Worm (Caenorhabditis elegans) whole organism, dauer: Measurements from ENCODE around the gene pxn-1.

Source experiments
- unc-62 ChIP-seq: sonication (generic microtip); optimal IDR thresholded peaks from 2 replicates; lab custom pipeline; 2017; ENCODE audit warnings: missing biosample characterization, missing genetic modification reagents, missing genetic modification characterization

The pxn-1 gene

ce11 chrV:8545531-8546224 is 51.0 kb downstream of the pxn-1 start, which contains the start of the genes slc-17.8 and asns-1:
TSS of gene slc-17.8 (minus strand) at chrV:8545581.
TSS of gene asns-1 (plus strand) at chrV:8546174.
- TF ChIP-seq unc-62 (GFP tag; lab: Kevin White, UChicago) = no peak

- TF ChIP-seq unc-62 (GFP tag; lab: Kevin White, UChicago) = no peak
Measured at ce11 chrV:8548989-8549388, 54.3 kb downstream of the pxn-1 start, which contains the start of gene stdh-4. TSS of gene stdh-4 (plus strand) at chrV:8549289.
